Fruit fly (Drosophila melanogaster): ENCODE data around the gene CG2201.

CG2201 gene

dm6 chr2L:21618738-21619431 lies 5.0 kb downstream of the CG2201 start (continued):
- TF ChIP-seq maf-S (GFP tag; optimal IDR thresholded peaks at IDR 0.05) = no peak
- no peak for TF ChIP-seq Hr39 (optimal IDR thresholded peaks at IDR 0.05)
- peak; percentile 48 for TF ChIP-seq CG7839 (tag; optimal IDR thresholded peaks at IDR 0.05)
- no peak for TF ChIP-seq CG7372 (GFP tag; IDR thresholded peaks at IDR 0.05)
- no peak for TF ChIP-seq CG7928 (GFP tag; optimal IDR thresholded peaks at IDR 0.05)
- no peak for TF ChIP-seq CG14667 (GFP tag; IDR thresholded peaks at IDR 0.05)
- TF ChIP-seq odd (GFP tag; optimal IDR thresholded peaks at IDR 0.05) = peak; percentile 1
- TF ChIP-seq CG17912 (GFP tag; optimal IDR thresholded peaks at IDR 0.05) = no peak
- no peak for TF ChIP-seq Dad (GFP tag; optimal IDR thresholded peaks at IDR 0.05)
- no peak for TF ChIP-seq tap (tag; optimal IDR thresholded peaks at IDR 0.05)
- TF ChIP-seq slp2 (GFP tag; optimal IDR thresholded peaks at IDR 0.05) = peak; percentile 28
- no peak for TF ChIP-seq CG17802 (tag; optimal IDR thresholded peaks at IDR 0.05)
- TF ChIP-seq sr (GFP tag; IDR thresholded peaks at IDR 0.05) = no peak
- TF ChIP-seq CG12744 (GFP tag; optimal IDR thresholded peaks at IDR 0.05) = no peak
- TF ChIP-seq sens (GFP tag) = peak; percentile 89
- TF ChIP-seq Spps (tag; optimal IDR thresholded peaks at IDR 0.05) = no peak
- no peak for TF ChIP-seq Mes4 (GFP tag; optimal IDR thresholded peaks at IDR 0.05)
- TF ChIP-seq CG43689 (GFP tag; IDR thresholded peaks at IDR 0.05) = no peak
- TF ChIP-seq CG31224 (GFP tag; IDR thresholded peaks at IDR 0.05) = no peak
- TF ChIP-seq CG14710 (tag; optimal IDR thresholded peaks at IDR 0.05) = peak; percentile 42
- TF ChIP-seq cwo (GFP tag; optimal IDR thresholded peaks at IDR 0.05) = no peak
- no peak; the same call in 1 of the 2 replicates for TF ChIP-seq lmd (GFP tag; IDR thresholded peaks at IDR 0.05)
- no peak for TF ChIP-seq CG1647 (GFP tag; optimal IDR thresholded peaks at IDR 0.05)
- TF ChIP-seq vnd (GFP tag; IDR thresholded peaks at IDR 0.05; ENCODE audit: partially characterized antibody) = no peak
- TF ChIP-seq CG15696 (tag; optimal IDR thresholded peaks at IDR 0.05) = peak; percentile 53
- no peak for TF ChIP-seq CG42726 (GFP tag; IDR thresholded peaks at IDR 0.05; ENCODE audit: partially characterized antibody)
- no peak for TF ChIP-seq CG17359 (tag; optimal IDR thresholded peaks at IDR 0.05)
- TF ChIP-seq sug (tag; optimal IDR thresholded peaks at IDR 0.05) = no peak
- no peak for TF ChIP-seq tgo (GFP tag; IDR thresholded peaks at IDR 0.05)
- no peak for TF ChIP-seq Dip2 (GFP tag; IDR thresholded peaks at IDR 0.05)
- no peak for TF ChIP-seq hth (optimal IDR thresholded peaks at IDR 0.05)
- TF ChIP-seq Atf-2 (GFP tag; optimal IDR thresholded peaks at IDR 0.05) = peak; percentile 26
- TF ChIP-seq CG10147 (GFP tag; optimal IDR thresholded peaks at IDR 0.05) = peak; percentile 10
- TF ChIP-seq CG10321 (GFP tag; IDR thresholded peaks at IDR 0.05) = peak; percentile 59
- TF ChIP-seq ttk (GFP tag; IDR thresholded peaks at IDR 0.05) = no peak
- TF ChIP-seq CG9876 (GFP tag; optimal IDR thresholded peaks at IDR 0.05) = no peak
- TF ChIP-seq NFAT (GFP tag; IDR thresholded peaks at IDR 0.05) = no peak
- TF ChIP-seq btn (GFP tag; optimal IDR thresholded peaks at IDR 0.05) = no peak
- no peak for TF ChIP-seq scrt (GFP tag; optimal IDR thresholded peaks at IDR 0.05)
- no peak for TF ChIP-seq Bdp1 (GFP tag; optimal IDR thresholded peaks at IDR 0.05)
- TF ChIP-seq Stat92E (GFP tag; optimal IDR thresholded peaks at IDR 0.05) = peak in 1 of 3 experiments; percentile 98
- no peak for TF ChIP-seq lov (optimal IDR thresholded peaks at IDR 0.05)
- TF ChIP-seq lov (GFP tag; IDR thresholded peaks at IDR 0.05) = no peak
- TF ChIP-seq CG8281 (tag; optimal IDR thresholded peaks at IDR 0.05) = no peak
- TF ChIP-seq CG7556 (GFP tag; optimal IDR thresholded peaks at IDR 0.05) = peak; percentile 41
- TF ChIP-seq gsb (GFP tag; IDR thresholded peaks at IDR 0.05) = no peak
- no peak for TF ChIP-seq klu (GFP tag; IDR thresholded peaks at IDR 0.05)
- TF ChIP-seq chm (GFP tag; IDR thresholded peaks at IDR 0.05) = 0 out of 2 replicates have a peak, but pooled peaks have one; percentile 11
- TF ChIP-seq dati (GFP tag; IDR thresholded peaks at IDR 0.05) = no peak
- no peak for TF ChIP-seq CG11456 (GFP tag; IDR thresholded peaks at IDR 0.05)
- TF ChIP-seq zen (tag; optimal IDR thresholded peaks at IDR 0.05) = peak; percentile 30

Data from whole organism, embryonic.